Fruit fly (Drosophila melanogaster): ENCODE results near the gene Polr3C.

Gene Polr3C

DNA sequence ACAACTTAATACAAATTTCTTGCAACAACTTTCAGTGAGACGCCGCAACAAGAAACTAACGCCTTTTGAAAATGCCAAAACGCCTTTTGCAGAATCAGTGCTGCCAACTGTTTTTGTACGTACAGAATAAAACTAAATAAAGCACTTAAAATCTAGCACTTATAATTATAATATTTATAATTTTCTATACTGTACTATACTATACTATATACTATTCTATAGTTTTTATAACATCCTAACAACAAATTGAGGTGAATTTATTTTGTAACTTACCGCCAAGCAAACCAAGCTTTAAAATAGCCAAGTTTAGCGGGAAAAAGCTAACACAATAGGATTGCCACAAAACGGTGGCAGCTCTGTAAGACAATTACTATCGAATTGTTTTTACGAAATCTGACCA, 26.4 kb upstream of the Polr3C start, which contains the start of the genes Aos1 and Srlp (continued):
- TF ChIP-seq trem (tag; optimal IDR thresholded peaks at IDR 0.05): peak; percentile 99
- TF ChIP-seq CG8089 (GFP tag; optimal IDR thresholded peaks at IDR 0.05): no peak
- peak; percentile 50; the same call in 1 of the 2 replicates for TF ChIP-seq Scr (GFP tag; IDR thresholded peaks at IDR 0.05; ENCODE audit: partially characterized antibody)
- TF ChIP-seq CG6175 (GFP tag; IDR thresholded peaks at IDR 0.05): no peak
- TF ChIP-seq CG4820 (GFP tag; optimal IDR thresholded peaks at IDR 0.05): peak; percentile 19
- TF ChIP-seq CG6654 (GFP tag; optimal IDR thresholded peaks at IDR 0.05): no peak
- no peak for TF ChIP-seq Blimp-1 (GFP tag; optimal IDR thresholded peaks at IDR 0.05)
- no peak for TF ChIP-seq CG12744 (GFP tag; optimal IDR thresholded peaks at IDR 0.05)
- no peak for TF ChIP-seq CG14050 (GFP tag; IDR thresholded peaks at IDR 0.05)
- TF ChIP-seq unc-4 (GFP tag; IDR thresholded peaks at IDR 0.05; ENCODE audit: partially characterized antibody): peak; percentile 43; the same call in 1 of the 2 replicates
- TF ChIP-seq B-H2 (GFP tag; optimal IDR thresholded peaks at IDR 0.05): peak; percentile 60
- no peak for TF ChIP-seq CG11247 (GFP tag; IDR thresholded peaks at IDR 0.05)
- 0 out of 4 replicates have a peak, but pooled peaks have one; percentile 38 for TF ChIP-seq chinmo (GFP tag; IDR thresholded peaks at IDR 0.05; ENCODE audit: partially characterized antibody)
- no peak for TF ChIP-seq CG4707 (GFP tag; optimal IDR thresholded peaks at IDR 0.05)
- TF ChIP-seq Dp (GFP tag; optimal IDR thresholded peaks at IDR 0.05): peak; percentile 50
- no peak for TF ChIP-seq HLH54F (GFP tag; optimal IDR thresholded peaks at IDR 0.05)
- no peak for TF ChIP-seq MESR4 (GFP tag; optimal IDR thresholded peaks at IDR 0.05)
- TF ChIP-seq CG9876 (GFP tag; optimal IDR thresholded peaks at IDR 0.05): no peak
- TF ChIP-seq CG4404 (GFP tag; IDR thresholded peaks at IDR 0.05): no peak
- TF ChIP-seq sug (tag; optimal IDR thresholded peaks at IDR 0.05): peak; percentile 79
- TF ChIP-seq CG31365 (tag; optimal IDR thresholded peaks at IDR 0.05): no peak
- TF ChIP-seq NK7.1 (GFP tag; optimal IDR thresholded peaks at IDR 0.05): no peak
- no peak for TF ChIP-seq dati (GFP tag; IDR thresholded peaks at IDR 0.05)
- TF ChIP-seq Dll (GFP tag; IDR thresholded peaks at IDR 0.05; ENCODE audit: partially characterized antibody): 0 out of 4 replicates have a peak, but pooled peaks have one; percentile 51
- TF ChIP-seq dimm (GFP tag; IDR thresholded peaks at IDR 0.05): no peak
- no peak for TF ChIP-seq da (GFP tag; optimal IDR thresholded peaks at IDR 0.05)
- peak; percentile 47 for TF ChIP-seq tin (GFP tag; optimal IDR thresholded peaks at IDR 0.05)
- peak; percentile 3 for TF ChIP-seq CG17912 (GFP tag; optimal IDR thresholded peaks at IDR 0.05)
- peak; percentile 47; the same call in 1 of the 2 replicates for TF ChIP-seq CG32532 (GFP tag; IDR thresholded peaks at IDR 0.05)
- TF ChIP-seq Optix (GFP tag; IDR thresholded peaks at IDR 0.05): no peak
- peak; percentile 80 for TF ChIP-seq phol (tag; optimal IDR thresholded peaks at IDR 0.05)
- no peak for TF ChIP-seq kay (GFP tag; optimal IDR thresholded peaks at IDR 0.05)
- peak; percentile 81 for TF ChIP-seq CG12659 (GFP tag; optimal IDR thresholded peaks at IDR 0.05)
- no peak for TF ChIP-seq hth (optimal IDR thresholded peaks at IDR 0.05)
- TF ChIP-seq CG12071 (GFP tag; optimal IDR thresholded peaks at IDR 0.05): no peak
- no peak for TF ChIP-seq Sox102F (GFP tag; optimal IDR thresholded peaks at IDR 0.05)
- no peak for TF ChIP-seq ftz-f1 (GFP tag; optimal IDR thresholded peaks at IDR 0.05)
- no peak for TF ChIP-seq CG12219 (GFP tag; optimal IDR thresholded peaks at IDR 0.05)
- TF ChIP-seq fu2 (GFP tag; optimal IDR thresholded peaks at IDR 0.05): no peak
- no peak for TF ChIP-seq tx (GFP tag; optimal IDR thresholded peaks at IDR 0.05)
- TF ChIP-seq CG10321 (GFP tag; IDR thresholded peaks at IDR 0.05): no peak
- no peak for TF ChIP-seq CG10366 (GFP tag; IDR thresholded peaks at IDR 0.05)
- peak; percentile 69 for TF ChIP-seq Xbp1 (GFP tag; optimal IDR thresholded peaks at IDR 0.05)
- no peak for TF ChIP-seq CG12236 (GFP tag; optimal IDR thresholded peaks at IDR 0.05)
- no peak for TF ChIP-seq CG4360 (GFP tag; IDR thresholded peaks at IDR 0.05)
- TF ChIP-seq CG2678 (tag; optimal IDR thresholded peaks at IDR 0.05): no peak
- TF ChIP-seq ttk (GFP tag; IDR thresholded peaks at IDR 0.05): no peak
- TF ChIP-seq aop (GFP tag; IDR thresholded peaks at IDR 0.05): no peak
- no peak for TF ChIP-seq disco-r (GFP tag; optimal IDR thresholded peaks at IDR 0.05)
- TF ChIP-seq croc (GFP tag; conservative IDR thresholded peaks at IDR 0.05): no peak
- TF ChIP-seq CG9727 (GFP tag; optimal IDR thresholded peaks at IDR 0.05): peak; percentile 24
- TF ChIP-seq CG14860 (GFP tag; IDR thresholded peaks at IDR 0.05; ENCODE audit: partially characterized antibody): no peak
